Worm (Caenorhabditis elegans) whole organism, late embryonic: Measurements from ENCODE around the gene cex-1.

ENCODE experiments used
- K09A11.1 ChIP-seq: sonication (generic microtip); optimal IDR thresholded peaks from 2 replicates; lab custom pipeline; 2017; ENCODE audit warnings: antibody characterized with exemption, mild to moderate bottlenecking, missing genetic modification characterization, missing compliant biosample characterization; ENCODE audit not compliant: insufficient read depth
- T23F11.4 ChIP-seq: fragments of 200-800 bp; sonication (Bioruptor generic); optimal IDR thresholded peaks from 2 replicates; lab custom pipeline; 2018; ENCODE audit warnings: mild to moderate bottlenecking, missing genetic modification characterization, missing compliant biosample characterization
- ceh-2 ChIP-seq: sonication (generic microtip); optimal IDR thresholded peaks from 2 replicates; lab custom pipeline; 2016; ENCODE audit warnings: missing genotype, missing genetic modification characterization, missing compliant biosample characterization
- ceh-31 ChIP-seq: sonication (generic microtip); optimal IDR thresholded peaks from 2 replicates; lab custom pipeline; 2016; ENCODE audit warnings: missing genetic modification characterization, missing compliant biosample characterization
- ceh-34 ChIP-seq: sonication (generic microtip); optimal IDR thresholded peaks from 2 replicates; lab custom pipeline; 2016; ENCODE audit warnings: mild to moderate bottlenecking, missing genetic modification characterization, missing compliant biosample characterization
- dve-1 ChIP-seq: sonication (generic microtip); optimal IDR thresholded peaks from 2 replicates; lab custom pipeline; 2017; ENCODE audit warnings: antibody characterized with exemption, mild to moderate bottlenecking, missing genetic modification characterization, missing compliant biosample characterization
- elt-2 ChIP-seq: sonication (generic microtip); optimal IDR thresholded peaks from 2 replicates; lab custom pipeline; 2016; ENCODE audit warnings: missing genetic modification reagents, missing genetic modification characterization, missing compliant biosample characterization
- fax-1 ChIP-seq: sonication (generic microtip); optimal IDR thresholded peaks from 2 replicates; lab custom pipeline; 2016; ENCODE audit warnings: missing genotype, missing genetic modification characterization, missing compliant biosample characterization
- gmeb-2 ChIP-seq: sonication (generic microtip); optimal IDR thresholded peaks from 2 replicates; lab custom pipeline; 2016; ENCODE audit warnings: missing genetic modification characterization, inconsistent platforms, missing compliant biosample characterization
- hlh-15 ChIP-seq: sonication (generic microtip); optimal IDR thresholded peaks from 2 replicates; lab custom pipeline; 2016; ENCODE audit warnings: missing genetic modification characterization, missing compliant biosample characterization
- hlh-30 ChIP-seq: sonication (generic microtip); optimal IDR thresholded peaks from 2 replicates; lab custom pipeline; 2017; ENCODE audit warnings: antibody characterized with exemption, missing genetic modification characterization, missing compliant biosample characterization; ENCODE audit not compliant: insufficient read depth
- madf-2 ChIP-seq: sonication (generic microtip); optimal IDR thresholded peaks from 2 replicates; lab custom pipeline; 2017; ENCODE audit warnings: missing genetic modification characterization, missing compliant biosample characterization
- nfya-1 ChIP-seq: sonication (generic microtip); optimal IDR thresholded peaks from 2 replicates; lab custom pipeline; 2017; ENCODE audit warnings: missing genetic modification characterization, mild to moderate bottlenecking, missing compliant biosample characterization, antibody characterized with exemption, moderate library complexity
- nhr-232 ChIP-seq: sonication (generic microtip); optimal IDR thresholded peaks from 2 replicates; lab custom pipeline; 2016; ENCODE audit warnings: missing genetic modification characterization, missing compliant biosample characterization
- npax-4 ChIP-seq: sonication (generic microtip); optimal IDR thresholded peaks from 2 replicates; lab custom pipeline; 2016; ENCODE audit warnings: missing genetic modification characterization, missing compliant biosample characterization
- pag-3 ChIP-seq: sonication (generic microtip); optimal IDR thresholded peaks from 2 replicates; lab custom pipeline; 2016; ENCODE audit warnings: missing compliant biosample characterization, missing genetic modification characterization, borderline replicate concordance
- pat-9 ChIP-seq: fragments of 200-800 bp; sonication (Bioruptor generic); optimal IDR thresholded peaks from 2 replicates; lab custom pipeline; 2018; ENCODE audit warnings: mild to moderate bottlenecking, missing genetic modification characterization, moderate library complexity, missing compliant biosample characterization
- pax-1 ChIP-seq: fragments of 150-350 bp; optimal IDR thresholded peaks from 2 replicates; lab custom pipeline; 2014; ENCODE audit warnings: missing biosample characterization, missing genetic modification characterization
- rnt-1 ChIP-seq: sonication (generic microtip); optimal IDR thresholded peaks from 2 replicates; lab custom pipeline; 2016; ENCODE audit warnings: missing genetic modification characterization, missing compliant biosample characterization
- syd-9 ChIP-seq: sonication (generic microtip); optimal IDR thresholded peaks from 2 replicates; lab custom pipeline; 2016; ENCODE audit warnings: mild to moderate bottlenecking, missing genetic modification characterization, moderate library complexity, missing compliant biosample characterization
- tbx-2 ChIP-seq: sonication (generic microtip); optimal IDR thresholded peaks from 2 replicates; lab custom pipeline; 2016; ENCODE audit warnings: missing genetic modification characterization, missing compliant biosample characterization
- unc-42 ChIP-seq: sonication (generic microtip); optimal IDR thresholded peaks from 2 replicates; lab custom pipeline; 2016; ENCODE audit warnings: missing genotype, missing genetic modification characterization, missing compliant biosample characterization
- unc-55 ChIP-seq: sonication (generic microtip); optimal IDR thresholded peaks from 2 replicates; lab custom pipeline; 2017; ENCODE audit warnings: missing biosample characterization, missing genetic modification reagents, missing genetic modification characterization
- unc-86 ChIP-seq: sonication (generic microtip); optimal IDR thresholded peaks from 2 replicates; lab custom pipeline; 2016; ENCODE audit warnings: missing genetic modification characterization, missing compliant biosample characterization
- ztf-16 ChIP-seq: sonication (generic microtip); optimal IDR thresholded peaks from 2 replicates; lab custom pipeline; 2017; ENCODE audit warnings: missing genetic modification characterization, missing compliant biosample characterization

The cex-1 gene

DNA sequence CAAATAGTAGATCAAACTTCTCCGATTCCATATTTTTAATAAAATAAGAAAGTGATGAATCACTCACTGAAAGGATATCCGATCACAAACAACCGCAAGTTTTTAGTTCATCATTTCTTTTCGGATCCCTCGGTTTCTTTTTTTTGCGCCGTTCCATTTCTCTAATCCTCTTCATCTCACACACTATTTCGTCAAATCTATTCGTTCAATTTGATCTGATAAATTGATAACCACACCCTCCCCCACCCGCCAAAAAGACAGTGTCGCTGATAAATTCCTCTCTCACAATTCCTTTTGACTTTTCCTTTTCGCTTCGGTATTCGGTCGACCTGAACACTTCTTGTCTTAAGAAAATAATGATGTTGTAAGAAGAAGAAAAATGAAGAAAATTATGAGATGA lies 12.1 kb downstream of the cex-1 start:
- peak; percentile 42 for TF ChIP-seq elt-2 (tag; lab: Kevin White, UChicago)
- TF ChIP-seq hlh-30 (tag; lab: Kevin White, UChicago) = no peak

ce11 chrII:5460911-5461310 lies 13.4 kb downstream of the cex-1 start:
- TF ChIP-seq elt-2 (tag; lab: Kevin White, UChicago) (peak; percentile 34), rnt-1 (tag; lab: Kevin White, UChicago) (peak; percentile 9), tbx-2 (tag; lab: Kevin White, UChicago) (peak; percentile 19), pax-1 (tag; lab: Kevin White, UChicago) (no peak), npax-4 (no peak), ceh-31 (peak; percentile 2), ceh-34 (tag; lab: Kevin White, UChicago) (peak; percentile 30), unc-55 (GFP tag; lab: Kevin White, UChicago) (peak; percentile 37), hlh-30 (tag; lab: Kevin White, UChicago) (peak; percentile 7)

DNA sequence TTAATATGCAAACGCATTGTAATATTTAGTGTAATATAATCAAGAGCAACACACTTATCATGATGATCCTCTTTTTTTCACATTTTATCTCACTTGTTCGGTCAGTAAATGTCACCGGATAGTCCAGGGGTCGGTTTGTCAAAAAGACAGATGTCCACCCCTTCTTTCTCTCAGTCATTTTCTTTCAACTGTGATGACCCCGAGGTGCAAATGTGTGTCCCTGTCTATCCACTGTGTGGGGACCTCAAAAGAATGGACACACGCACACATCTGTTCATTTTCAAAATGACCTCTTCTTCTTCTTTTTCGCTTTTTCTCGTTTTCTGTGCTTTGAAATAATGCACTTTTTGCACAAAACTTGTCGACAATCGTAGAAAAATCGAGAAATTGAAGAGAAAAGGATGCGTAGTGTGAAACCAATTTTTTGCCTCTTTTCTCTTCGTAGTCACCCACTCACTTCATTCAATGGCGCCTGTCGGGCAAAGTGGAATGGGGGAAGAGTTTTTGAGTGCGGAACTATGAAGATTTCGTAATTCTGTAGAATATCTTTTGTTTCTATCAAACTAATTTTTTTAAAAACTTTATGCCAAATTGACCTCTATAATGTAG lies 16.3 kb downstream of the cex-1 start:
- TF ChIP-seq unc-55 (GFP tag; lab: Kevin White, UChicago) (peak; percentile 34), pag-3 (tag; lab: Kevin White, UChicago) (no peak)

DNA sequence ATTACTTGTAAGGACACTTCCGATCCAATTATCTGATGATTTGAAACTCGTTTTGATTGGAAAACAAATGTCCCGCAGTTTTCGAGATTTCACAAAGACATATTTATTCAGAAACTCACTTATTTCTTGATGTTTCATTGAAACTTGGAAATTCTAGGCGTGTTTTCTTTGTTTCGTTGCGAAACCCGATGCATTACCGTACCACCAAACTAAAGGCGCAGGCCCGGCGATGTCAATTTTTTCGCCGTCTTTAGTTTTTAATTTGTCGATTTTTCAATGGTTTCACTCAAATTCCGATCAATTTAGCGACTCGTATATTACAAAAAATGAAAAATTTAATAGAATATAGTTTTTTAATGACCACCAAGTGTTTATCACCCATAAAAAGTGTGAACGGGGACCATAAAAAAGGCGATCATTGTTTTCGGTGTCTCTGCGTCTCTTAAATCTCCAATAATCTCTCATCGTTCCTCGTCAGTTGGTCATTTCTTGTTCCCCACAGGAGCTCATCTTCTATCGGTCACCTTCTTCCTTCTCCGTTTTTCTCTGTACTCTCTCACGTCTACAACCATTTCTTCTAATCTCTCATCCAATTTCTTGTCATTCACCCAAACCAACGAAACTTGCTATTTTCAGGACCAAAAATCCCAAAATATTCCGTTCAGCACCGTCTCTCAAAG lies 18.4 kb downstream of the cex-1 start, which contains the start of gene clr-1:
Gene clr-1 (plus strand): TSS at position 630 of the 680 bp plus-strand sequence.
- no peak for TF ChIP-seq madf-2 (tag; lab: Kevin White, UChicago)
- TF ChIP-seq unc-55 (GFP tag; lab: Kevin White, UChicago) = peak; percentile 48
- TF ChIP-seq T23F11.4 (GFP tag; lab: Kevin White, UChicago) = no peak
- TF ChIP-seq hlh-15 (tag; lab: Kevin White, UChicago) = no peak
- TF ChIP-seq, all 69 proteins: peak for 1

DNA sequence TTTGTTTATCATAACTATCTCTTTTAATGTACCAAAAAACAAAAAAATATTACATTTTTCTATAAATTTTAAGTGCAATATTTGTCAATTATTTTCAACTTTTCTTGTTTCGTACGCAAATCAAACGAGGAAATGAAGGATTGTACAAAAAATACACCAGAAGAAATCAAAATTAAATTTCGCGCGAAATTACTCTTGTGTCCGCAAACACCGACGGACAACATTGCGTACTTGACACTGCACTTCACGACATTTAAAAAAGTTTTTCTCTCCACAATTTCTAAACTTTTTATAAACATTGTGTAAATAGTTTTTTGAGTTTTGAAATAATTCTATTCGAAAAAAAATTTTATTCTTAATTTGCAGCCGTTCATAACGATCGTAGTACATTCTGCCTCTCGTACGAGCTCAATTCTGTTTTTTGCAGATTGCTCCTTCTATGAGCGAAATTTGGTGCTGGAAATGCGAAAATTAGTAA lies 26.5 kb downstream of the cex-1 start, which contains the start of gene mrps-16:
Gene mrps-16 (plus strand): TSS at position 428 of the 478 bp plus-strand sequence.
- TF ChIP-seq unc-42 (tag; lab: Kevin White, UChicago) (peak; percentile 53), fax-1 (tag; lab: Kevin White, UChicago) (no peak), gmeb-2 (tag; lab: Kevin White, UChicago) (no peak), unc-86 (tag; lab: Kevin White, UChicago) (peak; percentile 1), K09A11.1 (tag; lab: Kevin White, UChicago) (no peak)
- TF ChIP-seq, all 69 proteins: peak for 2

DNA sequence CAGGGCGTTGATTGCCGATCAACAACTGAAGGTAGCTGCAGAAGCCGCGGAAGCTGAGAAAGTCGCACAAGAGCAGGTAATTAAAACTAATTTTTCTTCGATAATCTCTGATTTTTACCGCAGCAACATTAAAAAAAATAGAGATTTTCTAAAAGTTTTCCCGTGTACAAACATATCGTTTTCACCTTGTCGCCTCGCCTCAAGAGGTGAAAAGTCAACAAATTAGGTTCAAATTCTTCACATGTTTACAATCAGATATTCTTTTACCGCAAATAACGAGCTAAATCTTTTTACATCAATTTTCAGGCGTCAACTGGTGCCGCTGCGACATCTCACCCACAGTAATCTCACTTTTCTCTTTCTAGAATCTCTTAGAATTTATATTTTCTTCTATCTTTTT lies 27.5 kb downstream of the cex-1 start, which contains the start of gene ilcr-2:
Gene ilcr-2 (plus strand): TSS at position 301 of the 400 bp plus-strand sequence.
- TF ChIP-seq dve-1 = no peak
- TF ChIP-seq unc-42 (tag; lab: Kevin White, UChicago) = no peak
- TF ChIP-seq nfya-1 (tag; lab: Kevin White, UChicago) = no peak

ce11 chrII:5478318-5478717 lies 30.8 kb downstream of the cex-1 start, which contains the start of gene F56D1.1:
F56D1.1 (plus strand) TSS chrII:5478618.
- no peak for TF ChIP-seq ztf-16 (tag; lab: Kevin White, UChicago)

ce11 chrII:5481982-5482381 lies 34.5 kb downstream of the cex-1 start, which contains the start of gene cal-8:
cal-8 (minus strand) TSS chrII:5482041.
- TF ChIP-seq nhr-232 (tag; lab: Kevin White, UChicago) (no peak), pat-9 (tag; lab: Kevin White, UChicago) (no peak), syd-9 (tag; lab: Kevin White, UChicago) (no peak), rnt-1 (tag; lab: Kevin White, UChicago) (no peak), ceh-2 (tag; lab: Kevin White, UChicago) (no peak)
